Fruit fly (Drosophila melanogaster): Measurements from ENCODE around the gene Cyt-c1L.

DNA sequence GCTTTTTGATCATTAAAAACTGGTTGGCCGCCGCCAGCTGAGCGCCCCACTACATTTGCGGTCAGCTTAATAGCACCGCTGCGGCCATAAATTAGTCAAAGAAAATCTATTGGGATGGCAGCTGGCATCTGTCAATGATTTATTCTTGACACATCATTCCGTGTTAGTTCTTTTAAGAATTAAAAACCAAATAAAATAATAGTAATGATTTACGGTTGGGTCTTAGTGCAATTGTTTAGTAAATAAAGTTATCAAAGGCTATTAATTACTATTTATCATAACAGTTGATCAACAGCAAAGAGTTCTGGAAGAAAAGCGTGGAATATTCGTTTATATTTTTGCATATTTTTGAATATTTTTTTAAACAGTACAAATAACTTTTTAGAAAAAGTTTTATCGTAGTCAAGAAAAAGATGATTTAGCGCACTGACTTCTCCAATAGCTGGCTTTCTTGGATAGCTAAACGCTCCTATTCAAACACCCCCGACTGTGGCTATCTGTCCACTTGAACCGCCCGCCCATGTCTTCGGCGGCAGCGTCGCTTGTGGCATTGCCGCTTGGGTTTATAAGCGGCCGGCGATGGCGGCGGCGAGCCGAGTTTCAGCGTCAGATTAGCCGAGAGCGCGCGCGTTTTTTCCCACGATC is 6.8 kb downstream of the Cyt-c1L start, which contains the start of gene CG14515:
- no peak for TF ChIP-seq h (GFP tag; optimal IDR thresholded peaks at IDR 0.05)
- TF ChIP-seq lola (GFP tag; optimal IDR thresholded peaks at IDR 0.05) = no peak
- TF ChIP-seq CG9705 (GFP tag; optimal IDR thresholded peaks at IDR 0.05) = no peak
- TF ChIP-seq GATAd (GFP tag; optimal IDR thresholded peaks at IDR 0.05) = no peak
- TF ChIP-seq sage (GFP tag; optimal IDR thresholded peaks at IDR 0.05) = no peak
- TF ChIP-seq woc (GFP tag; optimal IDR thresholded peaks at IDR 0.05) = no peak
- no peak for TF ChIP-seq dmrt93B (GFP tag; optimal IDR thresholded peaks at IDR 0.05)
- TF ChIP-seq Dfd (GFP tag; optimal IDR thresholded peaks at IDR 0.05) = no peak
